Fruit fly (Drosophila melanogaster) whole organism, embryonic: Measurements from ENCODE around the gene CG32984.

Experiments used
- Atf-2 ChIP-seq: fragments of 200-800 bp; sonication (Bioruptor generic); optimal IDR thresholded peaks from 2 replicates; lab custom pipeline; 2016; ENCODE audit warnings: missing biosample characterization, missing genetic modification characterization
- CG11695 ChIP-seq: fragments of 200-800 bp; sonication (Bioruptor generic); IDR thresholded peaks from 3 replicates; pipeline ENCODE4 v1.3.6; 2022; ENCODE audit warnings: missing biosample characterization, missing genetic modification characterization
- CG12299 ChIP-seq: fragments of 200-800 bp; sonication (Bioruptor generic); optimal IDR thresholded peaks from 2 replicates; lab custom pipeline; 2018; ENCODE audit warnings: missing biosample characterization, mild to moderate bottlenecking, missing genetic modification characterization
- CG1233 ChIP-seq: fragments of 200-800 bp; sonication (Bioruptor generic); optimal IDR thresholded peaks from 4 replicates; lab custom pipeline; 2018; ENCODE audit warnings: missing biosample characterization, mild to moderate bottlenecking, missing genetic modification characterization
- CG12659 ChIP-seq: fragments of 200-800 bp; sonication (Bioruptor generic); optimal IDR thresholded peaks from 3 replicates; lab custom pipeline; 2017; ENCODE audit warnings: mild to moderate bottlenecking, missing biosample characterization, missing genetic modification reagents, missing genetic modification characterization
- CG14710 ChIP-seq: fragments of 200-800 bp; sonication (Bioruptor generic); optimal IDR thresholded peaks from 3 replicates; lab custom pipeline; 2019; ENCODE audit warnings: missing biosample characterization, mild to moderate bottlenecking, missing genetic modification characterization, moderate library complexity
- CG2116 ChIP-seq: fragments of 200-800 bp; sonication (Bioruptor generic); optimal IDR thresholded peaks from 3 replicates; lab custom pipeline; 2018; ENCODE audit warnings: missing biosample characterization, mild to moderate bottlenecking, missing genetic modification characterization
- CG2120 ChIP-seq: fragments of 200-800 bp; sonication (Bioruptor generic); optimal IDR thresholded peaks from 3 replicates; lab custom pipeline; 2016; ENCODE audit warnings: missing biosample characterization, missing genetic modification characterization
- CG2199 ChIP-seq: fragments of 200-800 bp; sonication (Bioruptor generic); IDR thresholded peaks from 3 replicates; pipeline ENCODE4 v1.3.6; 2022; ENCODE audit warnings: missing biosample characterization, missing genetic modification characterization
- CG30431 ChIP-seq: fragments of 200-800 bp; sonication (Bioruptor generic); optimal IDR thresholded peaks from 2 replicates; lab custom pipeline; 2017; ENCODE audit warnings: missing biosample characterization, missing genetic modification characterization
- CG3726 ChIP-seq: fragments of 200-800 bp; sonication (Bioruptor generic); IDR thresholded peaks from 3 replicates; pipeline ENCODE4, ENCODE4 v1.3.6; 2022; ENCODE audit warnings: missing biosample characterization, missing genetic modification characterization
- CG3847 ChIP-seq: fragments of 200-800 bp; sonication (Bioruptor generic); IDR thresholded peaks from 2 replicates; pipeline ENCODE4 v1.3.6; 2022; ENCODE audit warnings: missing biosample characterization, missing genetic modification characterization
- CG4707 ChIP-seq: fragments of 200-800 bp; sonication (Bioruptor generic); optimal IDR thresholded peaks from 2 replicates; lab custom pipeline; 2018; ENCODE audit warnings: missing biosample characterization, mild to moderate bottlenecking, missing genetic modification characterization, moderate library complexity
- CG5180 ChIP-seq: fragments of 200-800 bp; sonication (Bioruptor generic); optimal IDR thresholded peaks from 3 replicates; lab custom pipeline; 2017; ENCODE audit warnings: missing biosample characterization, missing genetic modification characterization, mild to moderate bottlenecking, moderate library complexity, missing genetic modification reagents
- CG6683 ChIP-seq: fragments of 200-800 bp; sonication (Bioruptor generic); optimal IDR thresholded peaks from 2 replicates; lab custom pipeline; 2017; ENCODE audit warnings: missing biosample characterization, mild to moderate bottlenecking, missing genetic modification characterization, missing genetic modification reagents
- CG6813 ChIP-seq: fragments of 200-800 bp; sonication (Bioruptor generic); optimal IDR thresholded peaks from 2 replicates; lab custom pipeline; 2017; ENCODE audit warnings: missing biosample characterization, missing genetic modification characterization, mild to moderate bottlenecking, moderate library complexity, missing genetic modification reagents
- CG7357 ChIP-seq: fragments of 200-800 bp; sonication (Bioruptor generic); IDR thresholded peaks from 3 replicates; pipeline ENCODE4 v1.3.6; 2022; ENCODE audit warnings: missing biosample characterization, missing genetic modification characterization
- CG7745 ChIP-seq: fragments of 200-800 bp; sonication (Bioruptor generic); optimal IDR thresholded peaks from 2 replicates; lab custom pipeline; 2018; ENCODE audit warnings: missing biosample characterization, mild to moderate bottlenecking, missing genetic modification characterization, moderate library complexity
- CG8944 ChIP-seq: fragments of 200-800 bp; sonication (Bioruptor generic); optimal IDR thresholded peaks from 3 replicates; lab custom pipeline; 2016; ENCODE audit warnings: missing biosample characterization, missing genetic modification characterization
- Dad ChIP-seq: fragments of 200-800 bp; sonication (Bioruptor generic); optimal IDR thresholded peaks from 3 replicates; lab custom pipeline; 2016; ENCODE audit warnings: missing biosample characterization, missing genetic modification characterization
- Dek ChIP-seq: fragments of 200-800 bp; sonication (Bioruptor generic); optimal IDR thresholded peaks from 3 replicates; lab custom pipeline; 2019; ENCODE audit warnings: missing biosample characterization, mild to moderate bottlenecking, missing genetic modification characterization, moderate library complexity
- Dp ChIP-seq: fragments of 200-800 bp; sonication (Bioruptor generic); optimal IDR thresholded peaks from 2 replicates; lab custom pipeline; 2018; ENCODE audit warnings: missing biosample characterization, mild to moderate bottlenecking, missing genetic modification characterization, moderate library complexity
- Jarid2 ChIP-seq: fragments of 200-800 bp; sonication (Bioruptor generic); optimal IDR thresholded peaks from 3 replicates; lab custom pipeline; 2017; ENCODE audit warnings: mild to moderate bottlenecking, missing biosample characterization, missing genetic modification reagents, missing genetic modification characterization
- Med ChIP-seq: fragments of 200-800 bp; sonication (Bioruptor generic); peaks from one replicate; lab custom pipeline; 2016; ENCODE audit warnings: missing biosample characterization, missing genetic modification characterization, mild to moderate bottlenecking, inconsistent platforms, moderate library complexity
- Meics ChIP-seq: fragments of 200-800 bp; sonication (Bioruptor generic); optimal IDR thresholded peaks from 2 replicates; lab custom pipeline; 2017; ENCODE audit warnings: missing biosample characterization, mild to moderate bottlenecking, missing genetic modification characterization
- NC2β ChIP-seq: fragments of 200-800 bp; sonication (Bioruptor generic); optimal IDR thresholded peaks from 2 replicates; lab custom pipeline; 2016; ENCODE audit warnings: missing biosample characterization, missing genetic modification characterization
- NK7.1 ChIP-seq: fragments of 200-800 bp; sonication (Bioruptor generic); optimal IDR thresholded peaks from 3 replicates; lab custom pipeline; 2016; ENCODE audit warnings: missing biosample characterization, missing genetic modification characterization
- Ssrp ChIP-seq: fragments of 200-800 bp; sonication (Bioruptor generic); optimal IDR thresholded peaks from 2 replicates; lab custom pipeline; 2018; ENCODE audit warnings: missing biosample characterization, mild to moderate bottlenecking, missing genetic modification characterization, moderate library complexity
- Usf ChIP-seq: fragments of 200-800 bp; sonication (Bioruptor generic); optimal IDR thresholded peaks from 2 replicates; lab custom pipeline; 2017; ENCODE audit warnings: missing genotype, missing biosample characterization, missing genetic modification characterization
- Xbp1 ChIP-seq: fragments of 200-800 bp; sonication (Bioruptor generic); optimal IDR thresholded peaks from 3 replicates; lab custom pipeline; 2016; ENCODE audit warnings: missing biosample characterization, mild to moderate bottlenecking, missing genetic modification characterization
- YL-1 ChIP-seq: fragments of 200-800 bp; sonication (Bioruptor generic); optimal IDR thresholded peaks from 3 replicates; lab custom pipeline; 2017; ENCODE audit warnings: missing biosample characterization, mild to moderate bottlenecking, missing genetic modification characterization
- ab ChIP-seq: fragments of 200-800 bp; sonication (Bioruptor generic); optimal IDR thresholded peaks from 2 replicates; lab custom pipeline; 2016; ENCODE audit warnings: missing biosample characterization, missing genetic modification characterization
- az2 ChIP-seq: fragments of 200-800 bp; sonication (Bioruptor generic); optimal IDR thresholded peaks from 3 replicates; lab custom pipeline; 2016; ENCODE audit warnings: missing biosample characterization, missing genetic modification characterization
- chinmo ChIP-seq: fragments of 200-800 bp; sonication (Bioruptor generic); IDR thresholded peaks from 4 replicates; pipeline ENCODE4 v1.3.6; 2022; ENCODE audit warnings: missing biosample characterization, missing genetic modification characterization; ENCODE audit not compliant: partially characterized antibody
- en ChIP-seq: fragments of 200-800 bp; sonication (Bioruptor generic); optimal IDR thresholded peaks from 2 replicates; lab custom pipeline; 2016; ENCODE audit warnings: missing biosample characterization, missing genetic modification characterization
- fd3F ChIP-seq: fragments of 200-800 bp; sonication (Bioruptor generic); optimal IDR thresholded peaks from 2 replicates; lab custom pipeline; 2018; ENCODE audit warnings: missing biosample characterization, mild to moderate bottlenecking, missing genetic modification characterization, moderate library complexity
- ftz-f1 ChIP-seq: fragments of 200-800 bp; sonication (Bioruptor generic); optimal IDR thresholded peaks from 2 replicates; lab custom pipeline; 2016; ENCODE audit warnings: missing biosample characterization, missing genetic modification characterization
- jing ChIP-seq: fragments of 200-800 bp; sonication (Bioruptor generic); optimal IDR thresholded peaks from 2 replicates; lab custom pipeline; 2018; ENCODE audit warnings: missing biosample characterization, mild to moderate bottlenecking, missing genetic modification characterization
- klu ChIP-seq: fragments of 200-800 bp; sonication (Bioruptor generic); IDR thresholded peaks from 2 replicates; pipeline ENCODE4 v1.3.6; 2022; ENCODE audit warnings: missing biosample characterization, missing genetic modification characterization
- peb ChIP-seq: fragments of 200-800 bp; sonication (Bioruptor generic); IDR thresholded peaks from 2 replicates; pipeline ENCODE4 v1.3.6; 2022; ENCODE audit warnings: missing biosample characterization, missing genetic modification characterization
- pfk ChIP-seq: fragments of 200-800 bp; sonication (Bioruptor generic); optimal IDR thresholded peaks from 2 replicates; lab custom pipeline; 2018; ENCODE audit warnings: missing biosample characterization, mild to moderate bottlenecking, missing genetic modification characterization, moderate library complexity
- phol ChIP-seq: fragments of 200-800 bp; sonication (Bioruptor generic); optimal IDR thresholded peaks from 3 replicates; lab custom pipeline; 2018; ENCODE audit warnings: missing biosample characterization, mild to moderate bottlenecking, missing genetic modification characterization, moderate library complexity
- prd ChIP-seq, 3 experiments: fragments of >200 bp in 2 of 3; fragments of 200-800 bp in 1 of 3; sonication (Bioruptor generic) in 1 of 3; optimal IDR thresholded peaks in 2 of 3; IDR thresholded peaks in 1 of 3; 2 replicates in 2 of 3; 3 replicates in 1 of 3; pipeline versions ENCODE4 v1.3.6 to Lab custom; 2017 to 2022; ENCODE audit warnings: missing biosample characterization in 1 of 3, missing genetic modification characterization in 1 of 3
- seq ChIP-seq: fragments of 200-800 bp; sonication (Bioruptor generic); IDR thresholded peaks from 2 replicates; pipeline ENCODE4 v1.3.6; 2022; ENCODE audit warnings: missing biosample characterization, missing genetic modification characterization
- tin ChIP-seq: fragments of 200-800 bp; sonication (Bioruptor generic); optimal IDR thresholded peaks from 3 replicates; lab custom pipeline; 2016; ENCODE audit warnings: missing biosample characterization, missing genetic modification characterization
- tio ChIP-seq: fragments of 200-800 bp; sonication (Bioruptor generic); optimal IDR thresholded peaks from 2 replicates; lab custom pipeline; 2017; ENCODE audit warnings: missing biosample characterization, missing genetic modification characterization, inconsistent platforms
- tna ChIP-seq: fragments of 200-800 bp; sonication (Bioruptor generic); IDR thresholded peaks from 2 replicates; pipeline ENCODE4 v1.3.6; 2022; ENCODE audit warnings: missing biosample characterization, missing genetic modification characterization; ENCODE audit not compliant: partially characterized antibody
- unc-4 ChIP-seq: fragments of 200-800 bp; sonication (Bioruptor generic); IDR thresholded peaks from 2 replicates; pipeline ENCODE4 v1.3.6; 2022; ENCODE audit warnings: missing biosample characterization, missing genetic modification characterization; ENCODE audit not compliant: partially characterized antibody
- usp ChIP-seq: fragments of >200 bp; optimal IDR thresholded peaks from 2 replicates; lab custom pipeline; 2017; ENCODE audit warnings: missing biosample characterization, missing genetic modification characterization
- vvl ChIP-seq: fragments of 200-800 bp; sonication (Bioruptor generic); IDR thresholded peaks from 2 replicates; pipeline ENCODE4 v1.3.6; 2022; ENCODE audit warnings: missing biosample characterization, missing genetic modification characterization

CG32984 gene

dm6 chr2L:8937003-8937402 lies 27.8 kb upstream of the CG32984 start, which contains the start of gene Tsp29Fb (continued):
- TF ChIP-seq tio (peak; percentile 55), YL-1 (GFP tag; lab: Kevin White, UChicago) (no peak), CG11695 (peak; percentile 68; the same call in 1 of the 3 replicates), vvl (GFP tag; lab: Robert Waterston, UW) (peak; percentile 65), Dad (peak; percentile 20), NC2β (GFP tag; lab: Kevin White, UChicago) (peak; percentile 45), CG30431 (GFP tag; lab: Kevin White, UChicago) (peak; percentile 5), CG12659 (GFP tag; lab: Kevin White, UChicago) (peak; percentile 86), Jarid2 (peak; percentile 12), Usf (GFP tag; lab: Kevin White, UChicago) (peak; percentile 58), Med (peak; percentile 89), CG2120 (GFP tag; lab: Kevin White, UChicago) (peak; percentile 91), en (GFP tag; lab: Kevin White, UChicago) (no peak), CG2116 (GFP tag; lab: Kevin White, UChicago) (peak; percentile 26), peb (GFP tag; lab: Robert Waterston, UW) (no peak), CG14710 (peak; percentile 23), CG6813 (GFP tag; lab: Kevin White, UChicago) (peak; percentile 54), Meics (peak; percentile 87), Ssrp (peak; percentile 67), NK7.1 (GFP tag; lab: Kevin White, UChicago) (no peak), Dp (no peak), fd3F (GFP tag; lab: Kevin White, UChicago) (peak; percentile 78), CG3847 (GFP tag; lab: Robert Waterston, UW) (peak; percentile 67), CG1233 (GFP tag; lab: Kevin White, UChicago) (peak; percentile 66), CG7745 (no peak), unc-4 (GFP tag; lab: Robert Waterston, UW) (no peak), CG4707 (GFP tag; lab: Kevin White, UChicago) (no peak), CG6683 (GFP tag; lab: Kevin White, UChicago) (peak; percentile 62), CG3726 (GFP tag; lab: Robert Waterston, UW) (0 out of 3 replicates have a peak, but pooled peaks have one; percentile 47), phol (tag; lab: Kevin White, UChicago) (peak; percentile 69), tna (GFP tag; lab: Robert Waterston, UW) (no peak), CG12299 (tag; lab: Kevin White, UChicago) (peak; percentile 72), az2 (GFP tag; lab: Kevin White, UChicago) (peak; percentile 21), chinmo (GFP tag; lab: Robert Waterston, UW) (no peak), jing (GFP tag; lab: Kevin White, UChicago) (peak; percentile 34), prd (optimal IDR thresholded peaks at IDR 0.05; lab: Kevin White, UChicago) (no peak), prd (GFP tag; IDR thresholded peaks at IDR 0.05; lab: Robert Waterston, UW) (peak; percentile 72), seq (GFP tag; lab: Robert Waterston, UW) (peak; percentile 54; the same call in 1 of the 2 replicates), CG5180 (peak; percentile 60), ftz-f1 (GFP tag; lab: Kevin White, UChicago) (peak; percentile 69), CG2199 (no peak), Xbp1 (GFP tag; lab: Kevin White, UChicago) (peak; percentile 77), ab (GFP tag; lab: Kevin White, UChicago) (no peak), Dek (tag; lab: Kevin White, UChicago) (peak; percentile 86), CG8944 (GFP tag; lab: Kevin White, UChicago) (peak; percentile 34), klu (GFP tag; lab: Robert Waterston, UW) (peak; percentile 52; the same call in 1 of the 2 replicates), usp (GFP tag; lab: Kevin White, UChicago) (no peak), Atf-2 (GFP tag; lab: Kevin White, UChicago) (peak; percentile 22), pfk (GFP tag; lab: Kevin White, UChicago) (no peak), tin (GFP tag; lab: Kevin White, UChicago) (peak; percentile 44), CG7357 (GFP tag; lab: Robert Waterston, UW) (peak; percentile 67; the same call in 2 of the 3 replicates)
